Worm (Caenorhabditis elegans) whole organism, L4 larva: ENCODE results near the gene fbxa-18.

ENCODE experiments used
- F49E8.2 ChIP-seq: sonication (generic microtip); optimal IDR thresholded peaks from 2 replicates; lab custom pipeline; 2016; ENCODE audit warnings: missing compliant biosample characterization, mild to moderate bottlenecking, missing genetic modification characterization, borderline replicate concordance
- ZK337.2 ChIP-seq: fragments of 200-800 bp; sonication (Bioruptor generic); IDR thresholded peaks from 2 replicates; pipeline ENCODE4 v1.3.6; 2022; ENCODE audit warnings: missing genetic modification reagents, missing genetic modification characterization, missing compliant biosample characterization
- aha-1 ChIP-seq: fragments of 150-350 bp; peaks from one replicate; lab custom pipeline; 2014; ENCODE audit warnings: missing biosample characterization, missing genetic modification characterization
- ces-1 ChIP-seq: fragments of 150-350 bp; sonication (generic microtip); optimal IDR thresholded peaks from 4 replicates; lab custom pipeline; 2014; ENCODE audit warnings: missing biosample characterization, missing genetic modification reagents, missing genetic modification characterization
- cey-2 ChIP-seq: sonication (generic microtip); optimal IDR thresholded peaks from 3 replicates; lab custom pipeline; 2017; ENCODE audit warnings: missing genetic modification characterization, mild to moderate bottlenecking, missing compliant biosample characterization, antibody characterized with exemption, borderline replicate concordance; ENCODE audit not compliant: insufficient read depth
- egl-27 ChIP-seq: sonication (generic microtip); optimal IDR thresholded peaks from 3 replicates; lab custom pipeline; 2017; ENCODE audit warnings: missing biosample characterization, missing genetic modification reagents, missing genetic modification characterization
- hlh-30 ChIP-seq: sonication (generic microtip); optimal IDR thresholded peaks from 2 replicates; lab custom pipeline; 2017; ENCODE audit warnings: antibody characterized with exemption, mild to moderate bottlenecking, missing genetic modification characterization, missing compliant biosample characterization; ENCODE audit not compliant: insufficient read depth
- jun-1 ChIP-seq: fragments of 150-350 bp; optimal IDR thresholded peaks from 2 replicates; lab custom pipeline; 2014; ENCODE audit warnings: missing biosample characterization, missing genetic modification reagents, missing genetic modification characterization
- lin-15B ChIP-seq: fragments of 150-350 bp; sonication (generic microtip); optimal IDR thresholded peaks from 3 replicates; lab custom pipeline; 2014; ENCODE audit warnings: missing biosample characterization, missing genetic modification characterization
- mdl-1 ChIP-seq, 2 experiments: fragments of 150-350 bp in 1 of 2; sonication (generic microtip) in 1 of 2; optimal IDR thresholded peaks; 2 replicates each; lab custom pipeline; 2014 to 2017; ENCODE audit warnings: missing biosample characterization in 2 of 2, missing genetic modification characterization in 2 of 2
- nhr-11 ChIP-seq: fragments of 150-350 bp; optimal IDR thresholded peaks from 2 replicates; lab custom pipeline; 2014; ENCODE audit warnings: missing biosample characterization, missing genetic modification characterization
- pqm-1 ChIP-seq: sonication (generic microtip); optimal IDR thresholded peaks from 2 replicates; lab custom pipeline; 2017; ENCODE audit warnings: missing biosample characterization, missing genetic modification characterization

ce11 chrV:16118601-16119000, 23.9 kb upstream of the fbxa-18 start, which contains the start of gene str-103:
- TF ChIP-seq egl-27 (no peak), cey-2 (no peak), ZK337.2 (GFP tag; lab: Robert Waterston, UW) (no peak), pqm-1 (no peak), ces-1 (GFP tag; lab: Kevin White, UChicago) (no peak), jun-1 (tag; lab: Kevin White, UChicago) (no peak), lin-15B (tag; lab: Kevin White, UChicago) (no peak), F49E8.2 (tag; lab: Kevin White, UChicago) (no peak), hlh-30 (no peak), mdl-1 (tag; optimal IDR thresholded peaks at IDR 0.05; lab: Kevin White, UChicago) (no peak), nhr-11 (tag; lab: Kevin White, UChicago) (no peak), aha-1 (tag; lab: Kevin White, UChicago) (no peak)
